Worm (Caenorhabditis elegans) whole organism, young adult: ENCODE data around the gene mtp-18.

Experiments
- B0261.1 ChIP-seq: sonication (generic microtip); optimal IDR thresholded peaks from 2 replicates; lab custom pipeline; 2016; ENCODE audit warnings: mild to moderate bottlenecking, missing genetic modification characterization, moderate library complexity, missing compliant biosample characterization
- D2030.7 ChIP-seq: fragments of 200-800 bp; sonication (Bioruptor generic); IDR thresholded peaks from 2 replicates; pipeline ENCODE4 v1.3.6; 2022; ENCODE audit warnings: missing genetic modification reagents, missing genetic modification characterization, missing compliant biosample characterization
- F33H1.4 ChIP-seq: fragments of 200-800 bp; sonication (Bioruptor generic); IDR thresholded peaks from 2 replicates; pipeline ENCODE4 v1.3.6; 2022; ENCODE audit warnings: missing genetic modification reagents, missing genetic modification characterization, missing compliant biosample characterization
- F55B11.4 ChIP-seq: sonication (generic microtip); optimal IDR thresholded peaks from 2 replicates; lab custom pipeline; 2016; ENCODE audit warnings: missing compliant biosample characterization, missing genetic modification characterization, borderline replicate concordance; ENCODE audit not compliant: insufficient read depth
- F57A8.1 ChIP-seq: fragments of 200-800 bp; sonication (Bioruptor generic); optimal IDR thresholded peaks from 2 replicates; lab custom pipeline; 2018; ENCODE audit warnings: mild to moderate bottlenecking, missing genetic modification characterization, moderate library complexity, missing compliant biosample characterization
- T07F8.4 ChIP-seq: sonication (generic microtip); optimal IDR thresholded peaks from 2 replicates; lab custom pipeline; 2016; ENCODE audit warnings: mild to moderate bottlenecking, missing genetic modification characterization, moderate library complexity, missing compliant biosample characterization
- T26A5.8 ChIP-seq: sonication (generic microtip); optimal IDR thresholded peaks from 2 replicates; lab custom pipeline; 2016; ENCODE audit warnings: missing genetic modification characterization, missing compliant biosample characterization
- Y53G8AR.9 ChIP-seq: fragments of 200-800 bp; sonication (Bioruptor generic); conservative IDR thresholded peaks from 2 replicates; pipeline ENCODE4 v1.3.6; 2022; ENCODE audit warnings: missing genetic modification reagents, missing genetic modification characterization, missing compliant biosample characterization
- Y79H2A.3 ChIP-seq: fragments of 200-800 bp; sonication (Bioruptor generic); conservative IDR thresholded peaks from 2 replicates; pipeline ENCODE4 v1.3.6; 2022; ENCODE audit warnings: missing genetic modification reagents, missing genetic modification characterization, missing compliant biosample characterization
- ama-1 ChIP-seq, 3 experiments: fragments of 150-350 bp in 1 of 3; sonication (generic microtip) in 2 of 3; optimal IDR thresholded peaks; 2 replicates each; lab custom pipeline; 2014 to 2018; ENCODE audit warnings: missing biosample characterization in 2 of 3, missing genetic modification characterization in 2 of 3, missing genetic modification reagents in 2 of 3
- aptf-3 ChIP-seq: fragments of 200-800 bp; sonication (Bioruptor generic); IDR thresholded peaks from 2 replicates; pipeline ENCODE4 v1.3.6; 2022; ENCODE audit warnings: missing genetic modification characterization, missing compliant biosample characterization
- athp-1 ChIP-seq: sonication (generic microtip); optimal IDR thresholded peaks from 2 replicates; lab custom pipeline; 2017; ENCODE audit warnings: mild to moderate bottlenecking, missing genetic modification characterization, missing compliant biosample characterization
- attf-3 ChIP-seq: fragments of 200-800 bp; sonication (Bioruptor generic); conservative IDR thresholded peaks from 2 replicates; pipeline ENCODE4 v1.3.6; 2022; ENCODE audit warnings: missing genetic modification reagents, missing genetic modification characterization, missing compliant biosample characterization
- attf-6 ChIP-seq: fragments of 200-800 bp; sonication (Bioruptor generic); IDR thresholded peaks from 2 replicates; pipeline ENCODE4 v1.3.6; 2022; ENCODE audit warnings: missing genetic modification reagents, missing genetic modification characterization, missing compliant biosample characterization
- bed-2 ChIP-seq: fragments of 200-800 bp; sonication (Bioruptor generic); IDR thresholded peaks from 2 replicates; pipeline ENCODE4 v1.3.6; 2022; ENCODE audit warnings: missing genetic modification reagents, missing genetic modification characterization, missing compliant biosample characterization
- cebp-1 ChIP-seq, 2 experiments: fragments of 200-800 bp in 1 of 2; sonication (Bioruptor generic) in 1 of 2; sonication (generic microtip) in 1 of 2; IDR thresholded peaks in 1 of 2; optimal IDR thresholded peaks in 1 of 2; 2 replicates each; pipeline versions ENCODE4 v1.3.6 to Lab custom; 2017 to 2022; ENCODE audit warnings: missing compliant biosample characterization in 2 of 2, missing genetic modification characterization in 2 of 2, mild to moderate bottlenecking in 1 of 2, missing genetic modification reagents in 1 of 2, moderate library complexity in 1 of 2
- cebp-2 ChIP-seq: fragments of 200-800 bp; sonication (Bioruptor generic); IDR thresholded peaks from 2 replicates; pipeline ENCODE4 v1.3.6; 2022; ENCODE audit warnings: missing genetic modification characterization, missing compliant biosample characterization
- ceh-27 ChIP-seq: fragments of 200-800 bp; sonication (Bioruptor generic); optimal IDR thresholded peaks from 2 replicates; lab custom pipeline; 2018; ENCODE audit warnings: mild to moderate bottlenecking, missing genetic modification characterization, moderate library complexity, missing compliant biosample characterization
- ceh-40 ChIP-seq: fragments of 200-800 bp; sonication (Bioruptor generic); IDR thresholded peaks from 2 replicates; pipeline ENCODE4 v1.3.6; 2022; ENCODE audit warnings: missing genetic modification characterization, missing compliant biosample characterization
- ceh-91 ChIP-seq: fragments of 200-800 bp; sonication (Bioruptor generic); IDR thresholded peaks from 2 replicates; pipeline ENCODE4 v1.3.6; 2022; ENCODE audit warnings: missing genetic modification reagents, missing genetic modification characterization, missing compliant biosample characterization
- dpl-1 ChIP-seq: fragments of 150-350 bp; optimal IDR thresholded peaks from 2 replicates; lab custom pipeline; 2014; ENCODE audit warnings: missing biosample characterization, missing genetic modification reagents, missing genetic modification characterization
- egl-44 ChIP-seq: fragments of 200-800 bp; sonication (Bioruptor generic); IDR thresholded peaks from 2 replicates; pipeline ENCODE4 v1.3.6; 2022; ENCODE audit warnings: missing genetic modification reagents, missing genetic modification characterization, missing compliant biosample characterization
- gei-17 ChIP-seq: fragments of 200-800 bp; sonication (Bioruptor generic); optimal IDR thresholded peaks from 2 replicates; lab custom pipeline; 2018; ENCODE audit warnings: mild to moderate bottlenecking, missing genetic modification characterization, missing compliant biosample characterization
- hlh-12 ChIP-seq: sonication (generic microtip); optimal IDR thresholded peaks from 2 replicates; lab custom pipeline; 2016; ENCODE audit warnings: missing genetic modification characterization, missing compliant biosample characterization
- lag-1 ChIP-seq: fragments of 200-800 bp; sonication (Bioruptor generic); IDR thresholded peaks from 2 replicates; pipeline ENCODE4 v1.3.6; 2022; ENCODE audit warnings: missing genetic modification reagents, missing genetic modification characterization, missing compliant biosample characterization
- let-526 ChIP-seq: fragments of 200-800 bp; sonication (Bioruptor generic); IDR thresholded peaks from 2 replicates; pipeline ENCODE4 v1.3.6; 2022; ENCODE audit warnings: missing genetic modification reagents, missing genetic modification characterization, missing compliant biosample characterization
- lin-40 ChIP-seq: sonication (generic microtip); optimal IDR thresholded peaks from 2 replicates; lab custom pipeline; 2016; ENCODE audit warnings: missing genetic modification characterization, mild to moderate bottlenecking, missing compliant biosample characterization, missing genotype, missing genetic modification reagents
- lir-1 ChIP-seq: fragments of 200-800 bp; sonication (Bioruptor generic); conservative IDR thresholded peaks from 2 replicates; pipeline ENCODE4 v1.3.6; 2022; ENCODE audit warnings: missing genetic modification reagents, missing genetic modification characterization, missing compliant biosample characterization
- madf-3 ChIP-seq: fragments of 200-800 bp; sonication (Bioruptor generic); IDR thresholded peaks from 2 replicates; pipeline ENCODE4 v1.3.6; 2022; ENCODE audit warnings: missing genetic modification reagents, missing genetic modification characterization, missing compliant biosample characterization
- mcd-1 ChIP-seq: fragments of 200-800 bp; sonication (Bioruptor generic); IDR thresholded peaks from 2 replicates; pipeline ENCODE4 v1.3.6; 2022; ENCODE audit warnings: missing genetic modification reagents, missing genetic modification characterization, missing compliant biosample characterization
- mxl-1 ChIP-seq: sonication (generic microtip); optimal IDR thresholded peaks from 2 replicates; lab custom pipeline; 2016; ENCODE audit warnings: missing genetic modification characterization, missing compliant biosample characterization
- nhr-120 ChIP-seq: fragments of 200-800 bp; sonication (Bioruptor generic); IDR thresholded peaks from 2 replicates; pipeline ENCODE4 v1.3.6; 2022; ENCODE audit warnings: missing genetic modification characterization, missing compliant biosample characterization
- nhr-179 ChIP-seq: sonication (generic microtip); optimal IDR thresholded peaks from 2 replicates; lab custom pipeline; 2016; ENCODE audit warnings: mild to moderate bottlenecking, missing genetic modification characterization, missing compliant biosample characterization
- nhr-80 ChIP-seq: sonication (generic microtip); optimal IDR thresholded peaks from 2 replicates; lab custom pipeline; 2016; ENCODE audit warnings: missing genetic modification characterization, missing compliant biosample characterization
- nhr-90 ChIP-seq: sonication (generic microtip); optimal IDR thresholded peaks from 2 replicates; lab custom pipeline; 2016; ENCODE audit warnings: missing genotype, mild to moderate bottlenecking, missing genetic modification characterization, missing compliant biosample characterization
- somi-1 ChIP-seq: fragments of 200-800 bp; sonication (Bioruptor generic); optimal IDR thresholded peaks from 2 replicates; lab custom pipeline; 2018; ENCODE audit warnings: mild to moderate bottlenecking, missing genetic modification characterization, missing compliant biosample characterization
- tbp1 ChIP-seq: fragments of 200-800 bp; sonication (Bioruptor generic); optimal IDR thresholded peaks from 2 replicates; lab custom pipeline; 2018; ENCODE audit warnings: mild to moderate bottlenecking, missing genetic modification characterization, missing compliant biosample characterization
- tlf-1 ChIP-seq: fragments of 200-800 bp; sonication (Bioruptor generic); optimal IDR thresholded peaks from 2 replicates; lab custom pipeline; 2018; ENCODE audit warnings: mild to moderate bottlenecking, missing genetic modification characterization, missing compliant biosample characterization
- unc-62 ChIP-seq: fragments of 150-350 bp; optimal IDR thresholded peaks from 2 replicates; lab custom pipeline; 2014; ENCODE audit warnings: missing biosample characterization, missing genetic modification reagents, missing genetic modification characterization
- xnd-1 ChIP-seq: sonication (generic microtip); optimal IDR thresholded peaks from 2 replicates; lab custom pipeline; 2016; ENCODE audit warnings: missing genotype, missing genetic modification reagents, missing genetic modification characterization, missing compliant biosample characterization
- zfh-2 ChIP-seq: fragments of 200-800 bp; sonication (Bioruptor generic); conservative IDR thresholded peaks from 2 replicates; pipeline ENCODE4 v1.3.6; 2022; ENCODE audit warnings: missing genetic modification reagents, missing genetic modification characterization, missing compliant biosample characterization
- zim-3 ChIP-seq: sonication (generic microtip); optimal IDR thresholded peaks from 2 replicates; lab custom pipeline; 2017; ENCODE audit warnings: mild to moderate bottlenecking, missing genetic modification characterization, moderate library complexity, missing compliant biosample characterization
- ztf-18 ChIP-seq: sonication (generic microtip); optimal IDR thresholded peaks from 2 replicates; lab custom pipeline; 2016; ENCODE audit warnings: missing genotype, mild to moderate bottlenecking, missing genetic modification characterization, missing compliant biosample characterization
- ztf-22 ChIP-seq: fragments of 200-800 bp; sonication (Bioruptor generic); optimal IDR thresholded peaks from 2 replicates; lab custom pipeline; 2018; ENCODE audit warnings: mild to moderate bottlenecking, missing genetic modification characterization, moderate library complexity, missing compliant biosample characterization
- ztf-26 ChIP-seq: sonication (generic microtip); optimal IDR thresholded peaks from 2 replicates; lab custom pipeline; 2017; ENCODE audit warnings: missing genetic modification characterization, missing compliant biosample characterization

The mtp-18 gene

ce11 chrX:6205325-6205724 lies 880 bp downstream of the mtp-18 start:
- TF ChIP-seq mcd-1 (GFP tag; lab: Robert Waterston, UW): no peak

ce11 chrX:6204696-6205232 lies 1.4 kb downstream of the mtp-18 start, which contains the start of gene bca-1:
bca-1 (minus strand) TSS chrX:6204746.
- TF ChIP-seq mxl-1 (tag; lab: Kevin White, UChicago) (no peak), dpl-1 (GFP tag; lab: Kevin White, UChicago) (no peak), somi-1 (no peak), nhr-179 (tag; lab: Kevin White, UChicago) (no peak), egl-44 (GFP tag; lab: Robert Waterston, UW) (no peak), cebp-1 (GFP tag; IDR thresholded peaks at IDR 0.05; lab: Robert Waterston, UW) (no peak), cebp-1 (tag; optimal IDR thresholded peaks at IDR 0.05; lab: Kevin White, UChicago) (peak; percentile 11), lag-1 (GFP tag; lab: Robert Waterston, UW) (no peak), ceh-91 (GFP tag; lab: Robert Waterston, UW) (no peak), attf-6 (no peak), lin-40 (peak; percentile 56), zim-3 (tag; lab: Kevin White, UChicago) (no peak), F55B11.4 (tag; lab: Kevin White, UChicago) (no peak), nhr-120 (GFP tag; lab: Robert Waterston, UW) (no peak), ztf-26 (peak; percentile 55), cebp-2 (GFP tag; lab: Robert Waterston, UW) (no peak), lir-1 (GFP tag; lab: Robert Waterston, UW) (no peak), T07F8.4 (tag; lab: Kevin White, UChicago) (no peak), D2030.7 (GFP tag; lab: Robert Waterston, UW) (no peak), F33H1.4 (no peak), ceh-40 (GFP tag; lab: Robert Waterston, UW) (no peak), ceh-27 (no peak), tlf-1 (GFP tag; lab: Kevin White, UChicago) (no peak), gei-17 (GFP tag; lab: Kevin White, UChicago) (no peak), ztf-18 (no peak), ama-1 (optimal IDR thresholded peaks at IDR 0.05; lab: Kevin White, UChicago) (no peak), ama-1 (GFP tag; optimal IDR thresholded peaks at IDR 0.05; lab: Kevin White, UChicago) (no peak), nhr-80 (tag; lab: Kevin White, UChicago) (peak; percentile 52), aptf-3 (GFP tag; lab: Robert Waterston, UW) (no peak), T26A5.8 (no peak), madf-3 (no peak)

- TF ChIP-seq nhr-80 (tag; lab: Kevin White, UChicago): peak; percentile 23
- TF ChIP-seq bed-2 (GFP tag; lab: Robert Waterston, UW): no peak
- TF ChIP-seq Y79H2A.3 (GFP tag; lab: Robert Waterston, UW): no peak
- no peak for TF ChIP-seq madf-3
These were observed 2.9 kb downstream of the mtp-18 start for ce11 chrX:6203315-6203714.

ce11 chrX:6202809-6203208 lies 3.4 kb downstream of the mtp-18 start:
- no peak for TF ChIP-seq ztf-22 (GFP tag; lab: Kevin White, UChicago)
- TF ChIP-seq athp-1: no peak
- no peak for TF ChIP-seq let-526 (GFP tag; lab: Robert Waterston, UW)
- TF ChIP-seq F57A8.1: no peak
- TF ChIP-seq unc-62 (GFP tag; lab: Kevin White, UChicago): no peak
- TF ChIP-seq hlh-12: no peak
- no peak for TF ChIP-seq nhr-90 (tag; lab: Kevin White, UChicago)
- TF ChIP-seq xnd-1: no peak
- no peak for TF ChIP-seq attf-3 (GFP tag; lab: Robert Waterston, UW)
- TF ChIP-seq B0261.1: no peak
- TF ChIP-seq ceh-27: no peak
- TF ChIP-seq tbp1: no peak
- TF ChIP-seq lir-1 (GFP tag; lab: Robert Waterston, UW): no peak
- no peak for TF ChIP-seq zfh-2 (GFP tag; lab: Robert Waterston, UW)
- no peak for TF ChIP-seq attf-6
- no peak for TF ChIP-seq dpl-1 (GFP tag; lab: Kevin White, UChicago)
- TF ChIP-seq Y53G8AR.9 (GFP tag; lab: Robert Waterston, UW): no peak
